Fruit fly (Drosophila melanogaster): Measurements from ENCODE around the gene CG11600.

- TF ChIP-seq CG16779 (tag; optimal IDR thresholded peaks at IDR 0.05) (no peak), Blimp-1 (GFP tag; optimal IDR thresholded peaks at IDR 0.05) (no peak), lz (GFP tag; optimal IDR thresholded peaks at IDR 0.05) (no peak), CG6792 (GFP tag; optimal IDR thresholded peaks at IDR 0.05) (no peak), CG11762 (GFP tag; optimal IDR thresholded peaks at IDR 0.05; ENCODE audit: insufficient read depth) (no peak), Ets21C (GFP tag; optimal IDR thresholded peaks at IDR 0.05) (no peak)
Observed at dm6 chr3R:12646926-12647325, 10.6 kb downstream of the CG11600 start.
